Fruit fly (Drosophila melanogaster) whole organism, pupa: ENCODE measurements around the gene wam.

Source experiments
- CG10348 ChIP-seq: fragments of 200-800 bp; sonication (Bioruptor generic); IDR thresholded peaks from 2 replicates; pipeline ENCODE4 v1.3.6; 2022; ENCODE audit warnings: missing biosample characterization, missing genetic modification characterization
- CG12605 ChIP-seq: fragments of 200-800 bp; sonication (Bioruptor generic); IDR thresholded peaks from 2 replicates; pipeline ENCODE4 v1.3.6; 2022; ENCODE audit warnings: missing biosample characterization, missing genetic modification characterization
- CG13204 ChIP-seq: fragments of 200-800 bp; sonication (Bioruptor generic); optimal IDR thresholded peaks from 2 replicates; lab custom pipeline; 2018; ENCODE audit warnings: missing biosample characterization, mild to moderate bottlenecking, missing genetic modification characterization, moderate library complexity
- CG14655 ChIP-seq: fragments of 200-800 bp; sonication (Bioruptor generic); optimal IDR thresholded peaks from 3 replicates; lab custom pipeline; 2017; ENCODE audit warnings: mild to moderate bottlenecking, missing biosample characterization, missing genetic modification reagents, missing genetic modification characterization
- CG15710 ChIP-seq: fragments of 200-800 bp; sonication (Bioruptor generic); optimal IDR thresholded peaks from 2 replicates; lab custom pipeline; 2018; ENCODE audit warnings: missing biosample characterization, mild to moderate bottlenecking, missing genetic modification characterization, moderate library complexity
- CG17806 ChIP-seq: fragments of 200-800 bp; sonication (Bioruptor generic); optimal IDR thresholded peaks from 2 replicates; lab custom pipeline; 2018; ENCODE audit warnings: missing biosample characterization, mild to moderate bottlenecking, missing genetic modification characterization, moderate library complexity
- CG32121 ChIP-seq: fragments of 200-800 bp; sonication (Bioruptor generic); IDR thresholded peaks from 2 replicates; pipeline ENCODE4 v1.3.6; 2022; ENCODE audit warnings: missing biosample characterization, missing genetic modification characterization
- CG34367 ChIP-seq: fragments of 200-800 bp; sonication (Bioruptor generic); optimal IDR thresholded peaks from 2 replicates; lab custom pipeline; 2018; ENCODE audit warnings: missing biosample characterization, mild to moderate bottlenecking, missing genetic modification characterization
- CG4496 ChIP-seq: fragments of 200-800 bp; sonication (Bioruptor generic); IDR thresholded peaks from 3 replicates; pipeline ENCODE4 v1.3.6; 2022; ENCODE audit warnings: missing biosample characterization, missing genetic modification characterization
- CG8159 ChIP-seq: fragments of 200-800 bp; sonication (Bioruptor generic); optimal IDR thresholded peaks from 3 replicates; lab custom pipeline; 2018; ENCODE audit warnings: missing biosample characterization, mild to moderate bottlenecking, missing genetic modification characterization, moderate library complexity
- CG8301 ChIP-seq: fragments of 200-800 bp; sonication (Bioruptor generic); optimal IDR thresholded peaks from 2 replicates; lab custom pipeline; 2018; ENCODE audit warnings: missing biosample characterization, mild to moderate bottlenecking, missing genetic modification characterization
- CG9948 ChIP-seq: fragments of 200-800 bp; sonication (Bioruptor generic); optimal IDR thresholded peaks from 2 replicates; lab custom pipeline; 2018; ENCODE audit warnings: missing biosample characterization, mild to moderate bottlenecking, missing genetic modification characterization, moderate library complexity
- D1 ChIP-seq: fragments of 200-800 bp; sonication (Bioruptor generic); optimal IDR thresholded peaks from 2 replicates; lab custom pipeline; 2018; ENCODE audit warnings: missing biosample characterization, mild to moderate bottlenecking, missing genetic modification characterization, moderate library complexity
- EcR ChIP-seq: fragments of 200-800 bp; sonication (Bioruptor generic); optimal IDR thresholded peaks from 3 replicates; lab custom pipeline; 2019; ENCODE audit warnings: missing biosample characterization, missing genetic modification characterization, mild to moderate bottlenecking, moderate library complexity, missing genetic modification reagents
- Ets98B ChIP-seq: fragments of 200-800 bp; sonication (Bioruptor generic); IDR thresholded peaks from 2 replicates; pipeline ENCODE4 v1.3.6; 2022; ENCODE audit warnings: missing biosample characterization, missing genetic modification characterization
- Pif1A ChIP-seq: fragments of 200-800 bp; sonication (Bioruptor generic); optimal IDR thresholded peaks from 3 replicates; lab custom pipeline; 2016; ENCODE audit warnings: missing biosample characterization, missing genetic modification characterization
- Pif1B ChIP-seq: fragments of 200-800 bp; sonication (Bioruptor generic); optimal IDR thresholded peaks from 3 replicates; lab custom pipeline; 2016; ENCODE audit warnings: missing biosample characterization, missing genetic modification characterization
- Snoo ChIP-seq: fragments of 200-800 bp; sonication (Bioruptor generic); optimal IDR thresholded peaks from 3 replicates; lab custom pipeline; 2017; ENCODE audit warnings: missing biosample characterization, mild to moderate bottlenecking, missing genetic modification characterization, inconsistent platforms
- fd96Ca ChIP-seq: fragments of 200-800 bp; sonication (Bioruptor generic); IDR thresholded peaks from 3 replicates; pipeline ENCODE4 v1.3.6; 2022; ENCODE audit warnings: missing biosample characterization, missing genetic modification characterization
- gl ChIP-seq: fragments of 200-800 bp; sonication (Bioruptor generic); optimal IDR thresholded peaks from 2 replicates; lab custom pipeline; 2018; ENCODE audit warnings: missing biosample characterization, mild to moderate bottlenecking, missing genetic modification characterization
- rn ChIP-seq: fragments of 200-800 bp; sonication (Bioruptor generic); IDR thresholded peaks from 2 replicates; pipeline ENCODE4 v1.3.6; 2022; ENCODE audit warnings: missing biosample characterization, missing genetic modification characterization

The wam gene

dm6 chr3R:23327707-23328106, 39.9 kb upstream of the wam start:
- TF ChIP-seq CG15710 (no peak), CG12605 (GFP tag; lab: Robert Waterston, UW) (no peak)
- TF ChIP-seq, all 21 proteins: peak for 0

- TF ChIP-seq fd96Ca (peak; percentile 98), CG15710 (peak; percentile 97), Ets98B (GFP tag; lab: Robert Waterston, UW) (peak; percentile 96), CG10348 (GFP tag; lab: Robert Waterston, UW) (peak; percentile 70), gl (peak; percentile 97), Pif1A (GFP tag; lab: Kevin White, UChicago) (peak; percentile 96), CG8159 (tag; lab: Kevin White, UChicago) (peak; percentile 97), D1 (peak; percentile 76), CG32121 (GFP tag; lab: Robert Waterston, UW) (peak; percentile 89), Pif1B (GFP tag; lab: Kevin White, UChicago) (peak; percentile 95), CG12605 (GFP tag; lab: Robert Waterston, UW) (peak; percentile 91), CG4496 (GFP tag; lab: Robert Waterston, UW) (peak; percentile 97), Snoo (tag; lab: Kevin White, UChicago) (peak; percentile 69), CG34367 (tag; lab: Kevin White, UChicago) (peak; percentile 98), CG14655 (GFP tag; lab: Kevin White, UChicago) (peak; percentile 98), CG17806 (peak; percentile 97), EcR (GFP tag; lab: Kevin White, UChicago) (peak; percentile 90), CG13204 (peak; percentile 90), CG9948 (tag; lab: Kevin White, UChicago) (peak; percentile 97), rn (peak; percentile 93), CG8301 (tag; lab: Kevin White, UChicago) (peak; percentile 98)
- TF ChIP-seq, all 21 proteins: peak for 21
Observed at dm6 chr3R:23326292-23326691, 38.4 kb upstream of the wam start.

- TF ChIP-seq Snoo (tag; lab: Kevin White, UChicago) (no peak), CG13204 (peak; percentile 62), CG8301 (tag; lab: Kevin White, UChicago) (no peak)
Observed at dm6 chr3R:23325710-23326109, 37.9 kb upstream of the wam start.

DNA sequence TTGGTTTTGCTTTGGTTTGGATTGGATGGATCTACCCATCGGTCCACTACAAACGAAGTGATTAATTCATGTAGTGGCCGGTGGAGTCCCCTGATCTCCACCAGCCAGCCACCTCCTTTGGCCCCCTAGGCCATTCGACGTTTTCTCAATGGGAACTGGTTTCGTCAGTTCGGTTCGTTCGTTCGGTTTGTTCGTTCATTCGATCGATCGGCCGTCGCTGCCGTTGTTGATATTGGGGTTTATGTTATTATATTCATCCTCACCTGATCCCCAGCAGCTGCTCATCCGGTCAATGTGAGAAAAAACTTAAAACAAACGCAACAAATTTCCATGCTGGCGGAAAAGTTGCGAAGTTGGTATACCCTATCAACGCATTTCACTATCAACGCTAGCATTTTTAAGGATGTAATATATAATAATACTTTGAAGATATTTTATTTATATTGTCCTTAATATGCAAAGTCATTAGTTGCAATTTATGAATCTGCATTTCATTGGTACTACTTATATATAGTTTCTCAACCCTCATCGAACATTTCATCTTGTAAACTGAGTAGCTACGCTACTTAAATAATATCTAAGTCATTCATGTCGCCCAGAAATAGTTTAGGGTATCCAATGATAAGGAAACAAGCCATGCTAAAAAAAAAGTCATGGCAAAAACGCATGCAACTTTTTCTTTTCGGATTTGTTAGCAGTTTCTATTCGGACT, 35.9 kb upstream of the wam start:
- TF ChIP-seq EcR (GFP tag; lab: Kevin White, UChicago) = peak; percentile 48
- TF ChIP-seq CG9948 (tag; lab: Kevin White, UChicago) = peak; percentile 4
- peak; percentile 35; the same call in 1 of the 3 replicates for TF ChIP-seq CG4496 (GFP tag; lab: Robert Waterston, UW)
- TF ChIP-seq CG34367 (tag; lab: Kevin White, UChicago) = no peak
- TF ChIP-seq CG8301 (tag; lab: Kevin White, UChicago) = peak; percentile 64
- no peak for TF ChIP-seq CG17806
- no peak for TF ChIP-seq Ets98B (GFP tag; lab: Robert Waterston, UW)
- TF ChIP-seq Snoo (tag; lab: Kevin White, UChicago) = no peak
- TF ChIP-seq CG15710 = no peak
- no peak for TF ChIP-seq gl
- TF ChIP-seq CG14655 (GFP tag; lab: Kevin White, UChicago) = peak; percentile 55
- peak; percentile 49 for TF ChIP-seq CG13204
- no peak for TF ChIP-seq CG12605 (GFP tag; lab: Robert Waterston, UW)
- TF ChIP-seq rn = no peak
- peak; percentile 6 for TF ChIP-seq CG8159 (tag; lab: Kevin White, UChicago)
- peak; percentile 10 for TF ChIP-seq Pif1A (GFP tag; lab: Kevin White, UChicago)
- TF ChIP-seq fd96Ca = peak; percentile 51; the same call in 2 of the 3 replicates

dm6 chr3R:23320251-23320650, 32.4 kb upstream of the wam start:
- TF ChIP-seq CG4496 (GFP tag; lab: Robert Waterston, UW) = no peak
- no peak for TF ChIP-seq CG9948 (tag; lab: Kevin White, UChicago)
- no peak for TF ChIP-seq CG12605 (GFP tag; lab: Robert Waterston, UW)
- no peak for TF ChIP-seq gl
- no peak for TF ChIP-seq CG8301 (tag; lab: Kevin White, UChicago)
- no peak for TF ChIP-seq CG14655 (GFP tag; lab: Kevin White, UChicago)
- TF ChIP-seq Pif1B (GFP tag; lab: Kevin White, UChicago) = no peak
- TF ChIP-seq CG32121 (GFP tag; lab: Robert Waterston, UW) = no peak
- no peak for TF ChIP-seq CG10348 (GFP tag; lab: Robert Waterston, UW)
- TF ChIP-seq Snoo (tag; lab: Kevin White, UChicago) = no peak
- TF ChIP-seq CG15710 = no peak
- TF ChIP-seq CG34367 (tag; lab: Kevin White, UChicago) = no peak
- TF ChIP-seq EcR (GFP tag; lab: Kevin White, UChicago) = no peak
- no peak for TF ChIP-seq CG17806
- no peak for TF ChIP-seq rn
- TF ChIP-seq fd96Ca = no peak
- TF ChIP-seq CG8159 (tag; lab: Kevin White, UChicago) = no peak
- TF ChIP-seq D1 = no peak
- TF ChIP-seq Pif1A (GFP tag; lab: Kevin White, UChicago) = no peak
- TF ChIP-seq CG13204 = no peak

dm6 chr3R:23318928-23319327, 31.1 kb upstream of the wam start:
- TF ChIP-seq D1 = no peak
- TF ChIP-seq CG14655 (GFP tag; lab: Kevin White, UChicago) = peak; percentile 58
- TF ChIP-seq Pif1B (GFP tag; lab: Kevin White, UChicago) = peak; percentile 47
- TF ChIP-seq CG34367 (tag; lab: Kevin White, UChicago) = no peak
- TF ChIP-seq CG15710 = peak; percentile 35
- peak; percentile 46; the same call in 1 of the 3 replicates for TF ChIP-seq fd96Ca
- peak; percentile 26 for TF ChIP-seq CG8301 (tag; lab: Kevin White, UChicago)
- no peak for TF ChIP-seq EcR (GFP tag; lab: Kevin White, UChicago)
- TF ChIP-seq gl = peak; percentile 55
- TF ChIP-seq CG4496 (GFP tag; lab: Robert Waterston, UW) = peak; percentile 54; the same call in 2 of the 3 replicates
- TF ChIP-seq CG9948 (tag; lab: Kevin White, UChicago) = no peak
- peak; percentile 33 for TF ChIP-seq CG13204
- TF ChIP-seq CG17806 = peak; percentile 15
- no peak for TF ChIP-seq Ets98B (GFP tag; lab: Robert Waterston, UW)
- TF ChIP-seq CG10348 (GFP tag; lab: Robert Waterston, UW) = no peak
- peak; percentile 72 for TF ChIP-seq CG12605 (GFP tag; lab: Robert Waterston, UW)
- TF ChIP-seq CG8159 (tag; lab: Kevin White, UChicago) = peak; percentile 31
- TF ChIP-seq CG32121 (GFP tag; lab: Robert Waterston, UW) = no peak
- TF ChIP-seq Snoo (tag; lab: Kevin White, UChicago) = no peak
- TF ChIP-seq Pif1A (GFP tag; lab: Kevin White, UChicago) = peak; percentile 65
- no peak for TF ChIP-seq rn
